Fruit fly (Drosophila melanogaster): ENCODE data around the gene Ankle2.
A peak's percentile ranks its signal among the peaks of the same experiment; 100 is the strongest.

dm6 chrX:17538410-17538809 is 40.6 kb downstream of the Ankle2 start:
- TF ChIP-seq CG32121 (GFP tag; IDR thresholded peaks at IDR 0.05) (no peak), gl (tag; optimal IDR thresholded peaks at IDR 0.05) (no peak), CG4496 (GFP tag; IDR thresholded peaks at IDR 0.05) (no peak), EcR (GFP tag; optimal IDR thresholded peaks at IDR 0.05) (peak; percentile 81), Ets98B (GFP tag; IDR thresholded peaks at IDR 0.05) (no peak)
